Worm (Caenorhabditis elegans): ENCODE measurements around the gene C25E10.8.

The C25E10.8 gene

ce11 chrV:9053969-9054368 lies at the start of gene C25E10.8:
TSS of gene C25E10.8 (minus strand) at chrV:9054069.
- TF ChIP-seq hlh-4 (tag; optimal IDR thresholded peaks at IDR 0.05) (no peak), nhr-20 (tag; optimal IDR thresholded peaks at IDR 0.05) (no peak), nhr-11 (tag; optimal IDR thresholded peaks at IDR 0.05) (no peak), zip-4 (GFP tag; optimal IDR thresholded peaks at IDR 0.05) (no peak), nhr-77 (tag; optimal IDR thresholded peaks at IDR 0.05) (no peak), jun-1 (tag; optimal IDR thresholded peaks at IDR 0.05) (no peak), sox-4 (tag; optimal IDR thresholded peaks at IDR 0.05) (no peak), lin-39 (tag; optimal IDR thresholded peaks at IDR 0.05) (no peak), nhr-84 (tag; optimal IDR thresholded peaks at IDR 0.05) (no peak), pag-3 (tag; optimal IDR thresholded peaks at IDR 0.05; ENCODE audit: borderline replicate concordance, insufficient read depth) (no peak), C04F5.9 (tag; optimal IDR thresholded peaks at IDR 0.05) (no peak), unc-98 (GFP tag; IDR thresholded peaks at IDR 0.05) (no peak), mep-1 (tag; optimal IDR thresholded peaks at IDR 0.05) (no peak), lin-13 (GFP tag; optimal IDR thresholded peaks at IDR 0.05) (no peak), dpl-1 (GFP tag; optimal IDR thresholded peaks at IDR 0.05) (no peak), lsy-2 (tag; optimal IDR thresholded peaks at IDR 0.05) (no peak), zag-1 (tag; optimal IDR thresholded peaks at IDR 0.05) (no peak), snu-23 (GFP tag; optimal IDR thresholded peaks at IDR 0.05) (no peak)

ce11 chrV:9101062-9101461 lies 47.2 kb upstream of the C25E10.8 start, which contains the start of gene frpr-6:
TSS of gene frpr-6 (minus strand) at chrV:9101162.
- TF ChIP-seq ceh-88 (GFP tag; IDR thresholded peaks at IDR 0.05) (no peak), fkh-8 (tag; optimal IDR thresholded peaks at IDR 0.05) (no peak), ceh-8 (GFP tag; optimal IDR thresholded peaks at IDR 0.05) (no peak), unc-86 (tag; optimal IDR thresholded peaks at IDR 0.05) (no peak), nhr-12 (tag; optimal IDR thresholded peaks at IDR 0.05) (no peak), ces-1 (GFP tag; optimal IDR thresholded peaks at IDR 0.05) (no peak), elt-2 (tag; optimal IDR thresholded peaks at IDR 0.05) (no peak), nhr-90 (tag; optimal IDR thresholded peaks at IDR 0.05; ENCODE audit: poor library complexity) (no peak), pqm-1 (tag; optimal IDR thresholded peaks at IDR 0.05) (no peak), alr-1 (tag; optimal IDR thresholded peaks at IDR 0.05; ENCODE audit: borderline replicate concordance) (no peak), nhr-237 (tag; optimal IDR thresholded peaks at IDR 0.05) (no peak), hlh-17 (GFP tag; optimal IDR thresholded peaks at IDR 0.05; ENCODE audit: borderline replicate concordance) (no peak), ama-1 (optimal IDR thresholded peaks at IDR 0.05) (no peak), F16B12.6 (tag; optimal IDR thresholded peaks at IDR 0.05) (no peak), swsn-7 (tag; optimal IDR thresholded peaks at IDR 0.05) (no peak), sptf-1 (tag; optimal IDR thresholded peaks at IDR 0.05) (no peak), sup-37 (GFP tag; optimal IDR thresholded peaks at IDR 0.05) (no peak)

- TF ChIP-seq lin-35 (GFP tag; optimal IDR thresholded peaks at IDR 0.05) (peak in 1 of 2 experiments; percentile 50), ces-1 (GFP tag; optimal IDR thresholded peaks at IDR 0.05) (no peak), blmp-1 (tag; optimal IDR thresholded peaks at IDR 0.05) (peak; percentile 4), nhr-85 (tag) (peak; percentile 80), skn-1 (tag; optimal IDR thresholded peaks at IDR 0.05) (no peak), C34B4.2 (tag; optimal IDR thresholded peaks at IDR 0.05) (no peak), nhr-76 (tag; optimal IDR thresholded peaks at IDR 0.05) (no peak), nhr-20 (tag; optimal IDR thresholded peaks at IDR 0.05) (peak; percentile 57), sup-37 (GFP tag; optimal IDR thresholded peaks at IDR 0.05) (no peak), efl-1 (optimal IDR thresholded peaks at IDR 0.05) (no peak), efl-1 (GFP tag; optimal IDR thresholded peaks at IDR 0.05 in 1 of 2) (peak in 1 of 2 experiments; percentile 53), aha-1 (tag; optimal IDR thresholded peaks at IDR 0.05) (no peak), F16B12.6 (tag; optimal IDR thresholded peaks at IDR 0.05) (no peak), snpc-4 (tag; optimal IDR thresholded peaks at IDR 0.05) (no peak), C04F5.9 (tag; optimal IDR thresholded peaks at IDR 0.05) (no peak), ets-5 (GFP tag; IDR thresholded peaks at IDR 0.05) (no peak), efl-3 (GFP tag; optimal IDR thresholded peaks at IDR 0.05) (no peak), nhr-19 (GFP tag; conservative IDR thresholded peaks at IDR 0.05) (peak; percentile 58), tbx-2 (tag; optimal IDR thresholded peaks at IDR 0.05) (no peak), fkh-8 (tag; optimal IDR thresholded peaks at IDR 0.05) (no peak), elt-3 (tag; optimal IDR thresholded peaks at IDR 0.05) (peak in 1 of 6 experiments; percentile 8), hpl-2 (GFP tag; optimal IDR thresholded peaks at IDR 0.05) (no peak), fos-1 (tag; optimal IDR thresholded peaks at IDR 0.05) (no peak)
These were observed 44.6 kb upstream of the C25E10.8 start, which contains the start of gene F21C10.9 for ce11 chrV:9098280-9098973. TSS of gene F21C10.9 (minus strand) at chrV:9098696.

All from whole organism, L1 larva.